Fruit fly (Drosophila melanogaster) whole organism, prepupa: ENCODE measurements around the gene MED15.

Source experiments
- CG10631 ChIP-seq: fragments of 200-800 bp; sonication (Bioruptor generic); optimal IDR thresholded peaks from 2 replicates; lab custom pipeline; 2016; ENCODE audit warnings: missing biosample characterization, missing genetic modification characterization
- CG10669 ChIP-seq: fragments of 200-800 bp; sonication (Bioruptor generic); optimal IDR thresholded peaks from 3 replicates; lab custom pipeline; 2018; ENCODE audit warnings: missing biosample characterization, mild to moderate bottlenecking, missing genetic modification characterization, moderate library complexity
- CG1621 ChIP-seq: fragments of 200-800 bp; sonication (Bioruptor generic); optimal IDR thresholded peaks from 3 replicates; lab custom pipeline; 2018; ENCODE audit warnings: missing biosample characterization, mild to moderate bottlenecking, missing genetic modification characterization
- CG16779 ChIP-seq: fragments of 200-800 bp; sonication (Bioruptor generic); optimal IDR thresholded peaks from 3 replicates; lab custom pipeline; 2017; ENCODE audit warnings: missing biosample characterization, mild to moderate bottlenecking, missing genetic modification characterization
- CG3032 ChIP-seq: fragments of 200-800 bp; optimal IDR thresholded peaks from 2 replicates; lab custom pipeline; 2019; ENCODE audit warnings: missing biosample characterization, mild to moderate bottlenecking, missing genetic modification characterization, moderate library complexity
- CG32006 ChIP-seq: fragments of 200-800 bp; sonication (Bioruptor generic); optimal IDR thresholded peaks from 3 replicates; lab custom pipeline; 2017; ENCODE audit warnings: missing biosample characterization, mild to moderate bottlenecking, missing genetic modification characterization
- CG3919 ChIP-seq: fragments of 200-800 bp; sonication (Bioruptor generic); optimal IDR thresholded peaks from 3 replicates; lab custom pipeline; 2016; ENCODE audit warnings: missing biosample characterization, missing genetic modification characterization
- CG6808 ChIP-seq: fragments of 200-800 bp; sonication (Bioruptor generic); optimal IDR thresholded peaks from 3 replicates; lab custom pipeline; 2017; ENCODE audit warnings: missing biosample characterization, missing genetic modification characterization, mild to moderate bottlenecking, moderate library complexity, missing genetic modification reagents
- CG6854 ChIP-seq: fragments of 200-800 bp; sonication (Bioruptor generic); optimal IDR thresholded peaks from 2 replicates; lab custom pipeline; 2017; ENCODE audit warnings: missing biosample characterization, mild to moderate bottlenecking, missing genetic modification characterization
- CG7368 ChIP-seq: fragments of 200-800 bp; sonication (Bioruptor generic); optimal IDR thresholded peaks from 3 replicates; lab custom pipeline; 2016; ENCODE audit warnings: missing biosample characterization, missing genetic modification characterization
- CG8119 ChIP-seq: fragments of 200-800 bp; sonication (Bioruptor generic); IDR thresholded peaks from 3 replicates; pipeline ENCODE4 v1.3.6; 2022; ENCODE audit warnings: missing biosample characterization, missing genetic modification characterization
- CG8319 ChIP-seq: fragments of 200-800 bp; sonication (Bioruptor generic); optimal IDR thresholded peaks from 3 replicates; lab custom pipeline; 2016; ENCODE audit warnings: missing biosample characterization, missing genetic modification characterization
- CG9139 ChIP-seq: fragments of 200-800 bp; sonication (Bioruptor generic); optimal IDR thresholded peaks from 3 replicates; lab custom pipeline; 2017; ENCODE audit warnings: missing biosample characterization, mild to moderate bottlenecking, missing genetic modification characterization
- Eip75B ChIP-seq: fragments of 200-800 bp; sonication (Bioruptor generic); optimal IDR thresholded peaks from 3 replicates; lab custom pipeline; 2016; ENCODE audit warnings: missing biosample characterization, missing genetic modification characterization
- Eip78C ChIP-seq: fragments of 200-800 bp; sonication (Bioruptor generic); peaks from one replicate; lab custom pipeline; 2016; ENCODE audit warnings: missing biosample characterization, missing genetic modification characterization
- Eip93F ChIP-seq: fragments of 200-800 bp; sonication (Bioruptor generic); optimal IDR thresholded peaks from 2 replicates; lab custom pipeline; 2016; ENCODE audit warnings: missing biosample characterization, mild to moderate bottlenecking, missing genetic modification characterization
- Ets96B ChIP-seq: fragments of 200-800 bp; optimal IDR thresholded peaks from 2 replicates; lab custom pipeline; 2019; ENCODE audit warnings: missing biosample characterization, mild to moderate bottlenecking, missing genetic modification characterization, moderate library complexity
- Gug ChIP-seq: fragments of 200-800 bp; sonication (Bioruptor generic); IDR thresholded peaks from 2 replicates; pipeline ENCODE4 v1.3.6; 2022; ENCODE audit warnings: missing biosample characterization, missing genetic modification characterization
- Hr38 ChIP-seq: sonication (Bioruptor generic); optimal IDR thresholded peaks from 2 replicates; lab custom pipeline; 2016; ENCODE audit warnings: missing biosample characterization, missing genetic modification characterization
- Hr39 ChIP-seq: fragments of 200-800 bp; sonication (Bioruptor generic); optimal IDR thresholded peaks from 2 replicates; lab custom pipeline; 2016; ENCODE audit warnings: missing biosample characterization, missing genetic modification characterization
- Lpt ChIP-seq: fragments of 200-800 bp; sonication (Bioruptor generic); optimal IDR thresholded peaks from 3 replicates; lab custom pipeline; 2016; ENCODE audit warnings: missing biosample characterization, missing genetic modification characterization
- Met ChIP-seq: fragments of 200-800 bp; sonication (Bioruptor generic); optimal IDR thresholded peaks from 3 replicates; lab custom pipeline; 2016; ENCODE audit warnings: missing biosample characterization, missing genetic modification characterization
- Smox ChIP-seq: fragments of 200-800 bp; sonication (Bioruptor generic); optimal IDR thresholded peaks from 3 replicates; lab custom pipeline; 2016; ENCODE audit warnings: missing biosample characterization, missing genetic modification characterization
- Sox102F ChIP-seq: fragments of 200-800 bp; sonication (Bioruptor generic); optimal IDR thresholded peaks from 2 replicates; lab custom pipeline; 2016; ENCODE audit warnings: missing biosample characterization, mild to moderate bottlenecking, missing genetic modification characterization
- Sox14 ChIP-seq: fragments of 200-800 bp; sonication (Bioruptor generic); optimal IDR thresholded peaks from 3 replicates; lab custom pipeline; 2016; ENCODE audit warnings: missing biosample characterization, missing genetic modification characterization
- achi ChIP-seq: fragments of 200-800 bp; sonication (Bioruptor generic); optimal IDR thresholded peaks from 3 replicates; lab custom pipeline; 2016; ENCODE audit warnings: missing biosample characterization, missing genetic modification characterization
- cyc ChIP-seq: fragments of 200-800 bp; sonication (Bioruptor generic); optimal IDR thresholded peaks from 3 replicates; lab custom pipeline; 2016; ENCODE audit warnings: missing biosample characterization, missing genetic modification characterization
- eg ChIP-seq: fragments of 200-800 bp; sonication (Bioruptor generic); IDR thresholded peaks from 3 replicates; pipeline ENCODE4 v1.3.6; 2022; ENCODE audit warnings: missing biosample characterization, missing genetic modification characterization
- esn ChIP-seq: fragments of 200-800 bp; sonication (Bioruptor generic); optimal IDR thresholded peaks from 2 replicates; lab custom pipeline; 2016; ENCODE audit warnings: missing biosample characterization, mild to moderate bottlenecking, missing genetic modification characterization, moderate library complexity
- fkh ChIP-seq: fragments of 200-800 bp; sonication (Bioruptor generic); optimal IDR thresholded peaks from 3 replicates; lab custom pipeline; 2017; ENCODE audit warnings: missing biosample characterization, mild to moderate bottlenecking, missing genetic modification characterization, moderate library complexity
- net ChIP-seq: fragments of 200-800 bp; sonication (Bioruptor generic); optimal IDR thresholded peaks from 3 replicates; lab custom pipeline; 2016; ENCODE audit warnings: missing biosample characterization, missing genetic modification characterization
- ss ChIP-seq, 2 experiments: fragments of 200-800 bp; sonication (Bioruptor generic); optimal IDR thresholded peaks; 2 replicates in 1 of 2; 3 replicates in 1 of 2; lab custom pipeline; 2017 to 2018; ENCODE audit warnings: mild to moderate bottlenecking in 2 of 2, missing biosample characterization in 2 of 2, missing genetic modification characterization in 2 of 2, moderate library complexity in 1 of 2
- svp ChIP-seq: fragments of 200-800 bp; sonication (Bioruptor generic); peaks from one replicate; lab custom pipeline; 2016; ENCODE audit warnings: missing biosample characterization, missing genetic modification characterization
- topi ChIP-seq: fragments of 200-800 bp; sonication (Bioruptor generic); optimal IDR thresholded peaks from 3 replicates; lab custom pipeline; 2016; ENCODE audit warnings: missing biosample characterization, missing genetic modification characterization

Gene MED15

dm6 chr2L:517911-518619, 45.3 kb downstream of the MED15 start (continued):
- no peak for TF ChIP-seq CG16779 (tag; lab: Kevin White, UChicago)
- TF ChIP-seq eg (GFP tag; lab: Robert Waterston, UW): no peak
- no peak for TF ChIP-seq Hr38 (GFP tag; lab: Kevin White, UChicago)
- no peak for TF ChIP-seq net (GFP tag; lab: Kevin White, UChicago)
- TF ChIP-seq Gug: no peak
- TF ChIP-seq svp (GFP tag; lab: Kevin White, UChicago): peak; percentile 57
- no peak for TF ChIP-seq CG32006 (GFP tag; lab: Kevin White, UChicago)
- TF ChIP-seq Ets96B (tag; lab: Kevin White, UChicago): peak; percentile 43
- no peak for TF ChIP-seq CG1621
- peak; percentile 47 for TF ChIP-seq CG3919
- peak; percentile 21 for TF ChIP-seq CG10669 (GFP tag; lab: Kevin White, UChicago)
- TF ChIP-seq Sox14 (GFP tag; lab: Kevin White, UChicago): peak; percentile 12
- TF ChIP-seq Eip75B (GFP tag; lab: Kevin White, UChicago): peak; percentile 47
- TF ChIP-seq Smox (GFP tag; lab: Kevin White, UChicago): peak; percentile 44
- TF ChIP-seq topi: peak; percentile 63
- TF ChIP-seq Met (GFP tag; lab: Kevin White, UChicago): peak; percentile 54
- TF ChIP-seq ss (GFP tag; optimal IDR thresholded peaks at IDR 0.05; lab: Kevin White, UChicago): no peak
- TF ChIP-seq esn: peak; percentile 68
- TF ChIP-seq CG10631 (GFP tag; lab: Kevin White, UChicago): peak; percentile 24
- TF ChIP-seq CG6854 (GFP tag; lab: Kevin White, UChicago): no peak
- TF ChIP-seq cyc (GFP tag; lab: Kevin White, UChicago): peak; percentile 38
- TF ChIP-seq Lpt: no peak
- TF ChIP-seq fkh (GFP tag; lab: Kevin White, UChicago): no peak
- no peak for TF ChIP-seq CG3032 (tag; lab: Kevin White, UChicago)
- TF ChIP-seq Eip93F (GFP tag; lab: Kevin White, UChicago): no peak
- TF ChIP-seq, all 60 proteins: peak for 31

DNA sequence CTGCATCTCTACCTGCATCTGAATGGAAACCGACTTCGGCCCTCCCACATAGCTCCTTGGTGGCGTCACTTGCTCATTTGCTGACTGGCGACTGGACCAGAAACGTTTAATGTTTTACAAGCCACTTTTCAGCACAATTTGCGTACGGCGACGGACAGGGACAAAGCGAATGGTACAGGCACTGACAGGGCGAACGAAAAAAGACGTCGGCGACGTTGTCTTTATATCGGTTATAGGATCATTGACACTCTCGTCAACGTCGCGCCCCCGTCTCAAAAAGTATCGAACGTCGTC, 45.8 kb downstream of the MED15 start:
- TF ChIP-seq CG16779 (tag; lab: Kevin White, UChicago) (no peak), CG7368 (GFP tag; lab: Kevin White, UChicago) (no peak), svp (GFP tag; lab: Kevin White, UChicago) (peak; percentile 33), CG8119 (GFP tag; lab: Robert Waterston, UW) (no peak), Hr39 (GFP tag; lab: Kevin White, UChicago) (no peak), CG9139 (no peak)

DNA sequence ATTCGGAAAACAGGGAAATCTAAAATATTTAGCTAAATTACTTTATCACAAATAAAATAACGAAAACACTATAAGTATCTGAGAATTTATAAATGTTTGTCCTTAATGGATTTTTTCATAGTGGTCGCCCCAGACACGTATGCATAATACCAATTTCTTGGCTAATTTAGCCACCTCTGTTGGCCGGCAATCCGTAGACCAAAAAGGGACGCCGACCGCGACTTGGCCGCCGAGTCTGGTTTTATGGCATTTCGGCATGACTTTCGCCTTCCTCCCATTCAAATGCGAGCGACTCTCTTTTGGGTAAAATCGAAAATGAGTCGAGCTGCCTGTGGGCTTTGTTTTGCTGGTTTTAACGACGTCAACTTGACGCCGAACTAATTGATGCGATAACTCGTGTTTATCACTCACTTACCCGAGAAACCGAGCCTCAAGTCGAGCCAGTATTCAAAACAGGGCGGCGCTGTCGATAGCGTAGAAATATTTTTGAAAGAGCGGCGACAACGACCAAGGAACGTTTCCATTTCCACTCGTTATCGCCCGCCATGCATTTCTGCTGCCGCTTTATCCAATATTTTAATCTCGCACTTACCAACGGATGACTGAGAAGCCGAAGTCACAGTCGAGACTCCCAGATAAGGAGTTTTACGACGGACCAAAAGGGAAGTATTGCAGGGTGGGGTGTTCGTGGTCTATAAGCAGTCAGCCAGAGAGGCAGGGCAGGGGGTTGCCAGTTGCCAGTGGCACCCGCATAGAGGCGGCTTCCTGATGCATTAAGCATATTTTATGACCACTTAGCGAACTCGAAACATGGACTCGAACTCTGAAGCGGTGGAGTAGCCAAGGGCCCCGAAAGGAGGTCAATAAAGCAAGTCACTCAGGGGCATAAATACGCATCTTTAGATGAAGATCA, 46.4 kb downstream of the MED15 start:
- no peak for TF ChIP-seq Met (GFP tag; lab: Kevin White, UChicago)
- no peak for TF ChIP-seq Hr39 (GFP tag; lab: Kevin White, UChicago)
- no peak for TF ChIP-seq achi (GFP tag; lab: Kevin White, UChicago)
- no peak for TF ChIP-seq Lpt
- TF ChIP-seq Eip78C (GFP tag; lab: Kevin White, UChicago): peak; percentile 54
- TF ChIP-seq CG8319 (GFP tag; lab: Kevin White, UChicago): no peak
- TF ChIP-seq svp (GFP tag; lab: Kevin White, UChicago): peak; percentile 70
- no peak for TF ChIP-seq Sox102F (GFP tag; lab: Kevin White, UChicago)
- peak; percentile 17 for TF ChIP-seq CG6808
